Worm (Caenorhabditis elegans) whole organism, late embryonic: ENCODE results near the gene cdo-1.

Source experiments
- ahr-1 ChIP-seq: sonication (generic microtip); optimal IDR thresholded peaks from 2 replicates; lab custom pipeline; 2016; ENCODE audit warnings: missing genetic modification characterization, missing compliant biosample characterization
- ceh-14 ChIP-seq: sonication (generic microtip); optimal IDR thresholded peaks from 2 replicates; lab custom pipeline; 2016; ENCODE audit warnings: missing genotype, missing genetic modification characterization, missing compliant biosample characterization
- ceh-9 ChIP-seq: sonication (generic microtip); optimal IDR thresholded peaks from 2 replicates; lab custom pipeline; 2016; ENCODE audit warnings: mild to moderate bottlenecking, missing genetic modification characterization, inconsistent platforms, missing compliant biosample characterization
- ets-4 ChIP-seq: sonication (generic microtip); optimal IDR thresholded peaks from 2 replicates; lab custom pipeline; 2016; ENCODE audit warnings: missing genetic modification characterization, missing compliant biosample characterization
- fkh-10 ChIP-seq: fragments of 150-350 bp; optimal IDR thresholded peaks from 2 replicates; lab custom pipeline; 2014; ENCODE audit warnings: missing biosample characterization, missing genetic modification reagents, missing genetic modification characterization
- hlh-30 ChIP-seq: sonication (generic microtip); optimal IDR thresholded peaks from 2 replicates; lab custom pipeline; 2017; ENCODE audit warnings: antibody characterized with exemption, missing genetic modification characterization, missing compliant biosample characterization; ENCODE audit not compliant: insufficient read depth
- hlh-8 ChIP-seq: sonication (generic microtip); optimal IDR thresholded peaks from 2 replicates; lab custom pipeline; 2016; ENCODE audit warnings: missing genotype, missing genetic modification characterization, missing compliant biosample characterization
- lim-6 ChIP-seq: sonication (generic microtip); optimal IDR thresholded peaks from 2 replicates; lab custom pipeline; 2016; ENCODE audit warnings: missing genetic modification characterization, missing compliant biosample characterization
- lin-11 ChIP-seq: fragments of 200-800 bp; sonication (Bioruptor generic); optimal IDR thresholded peaks from 2 replicates; lab custom pipeline; 2018; ENCODE audit warnings: mild to moderate bottlenecking, missing genetic modification characterization, missing compliant biosample characterization
- nhr-11 ChIP-seq: fragments of 150-350 bp; optimal IDR thresholded peaks from 2 replicates; lab custom pipeline; 2014; ENCODE audit warnings: missing biosample characterization, missing genetic modification characterization
- pha-4 ChIP-seq: fragments of 150-350 bp; optimal IDR thresholded peaks from 2 replicates; lab custom pipeline; 2018; ENCODE audit warnings: missing biosample characterization, missing genetic modification reagents, missing genetic modification characterization
- sox-4 ChIP-seq: sonication (generic microtip); optimal IDR thresholded peaks from 2 replicates; lab custom pipeline; 2017; ENCODE audit warnings: mild to moderate bottlenecking, missing genetic modification characterization, inconsistent platforms, missing compliant biosample characterization
- unc-86 ChIP-seq: sonication (generic microtip); optimal IDR thresholded peaks from 2 replicates; lab custom pipeline; 2016; ENCODE audit warnings: missing genetic modification characterization, missing compliant biosample characterization

ce11 chrX:871020-871419, 7.6 kb upstream of the cdo-1 start, which contains the start of gene lgl-1:
- TF ChIP-seq nhr-11 (no peak), lin-11 (tag; lab: Kevin White, UChicago) (no peak), ceh-14 (tag; lab: Kevin White, UChicago) (no peak), sox-4 (no peak), lim-6 (no peak), hlh-30 (tag; lab: Kevin White, UChicago) (peak; percentile 9), ahr-1 (tag; lab: Kevin White, UChicago) (no peak), pha-4 (tag; lab: Kevin White, UChicago) (no peak), fkh-10 (peak; percentile 4), ceh-9 (tag; lab: Kevin White, UChicago) (no peak), hlh-8 (tag; lab: Kevin White, UChicago) (peak; percentile 16), ets-4 (tag; lab: Kevin White, UChicago) (no peak), unc-86 (tag; lab: Kevin White, UChicago) (no peak)
